Fruit fly (Drosophila melanogaster) whole organism, prepupa: ENCODE data around the gene unc-119.
A peak's percentile ranks its signal among the peaks of the same experiment; 100 is the strongest.

Experiments used
- CG34406 ChIP-seq: fragments of 200-800 bp; sonication (Bioruptor generic); optimal IDR thresholded peaks from 3 replicates; lab custom pipeline; 2016; ENCODE audit warnings: missing biosample characterization, missing genetic modification characterization
- CG3919 ChIP-seq: fragments of 200-800 bp; sonication (Bioruptor generic); optimal IDR thresholded peaks from 3 replicates; lab custom pipeline; 2016; ENCODE audit warnings: missing biosample characterization, missing genetic modification characterization
- CG6276 ChIP-seq: fragments of 200-800 bp; sonication (Bioruptor generic); optimal IDR thresholded peaks from 2 replicates; lab custom pipeline; 2017; ENCODE audit warnings: missing biosample characterization, mild to moderate bottlenecking, missing genetic modification characterization
- CG8119 ChIP-seq: fragments of 200-800 bp; sonication (Bioruptor generic); IDR thresholded peaks from 3 replicates; pipeline ENCODE4 v1.3.6; 2022; ENCODE audit warnings: missing biosample characterization, missing genetic modification characterization
- CG8319 ChIP-seq: fragments of 200-800 bp; sonication (Bioruptor generic); optimal IDR thresholded peaks from 3 replicates; lab custom pipeline; 2016; ENCODE audit warnings: missing biosample characterization, missing genetic modification characterization
- Hr38 ChIP-seq: sonication (Bioruptor generic); optimal IDR thresholded peaks from 2 replicates; lab custom pipeline; 2016; ENCODE audit warnings: missing biosample characterization, missing genetic modification characterization
- dac ChIP-seq: fragments of 200-800 bp; sonication (Bioruptor generic); optimal IDR thresholded peaks from 2 replicates; lab custom pipeline; 2017; ENCODE audit warnings: missing biosample characterization, mild to moderate bottlenecking, missing genetic modification characterization
- salr ChIP-seq, 2 experiments: fragments of 200-800 bp; sonication (Bioruptor generic); optimal IDR thresholded peaks; 3 replicates each; lab custom pipeline; 2016 to 2018; ENCODE audit warnings: missing biosample characterization in 2 of 2, missing genetic modification characterization in 2 of 2, mild to moderate bottlenecking in 1 of 2
- ss ChIP-seq, 2 experiments: fragments of 200-800 bp; sonication (Bioruptor generic); optimal IDR thresholded peaks; 2 replicates in 1 of 2; 3 replicates in 1 of 2; lab custom pipeline; 2017 to 2018; ENCODE audit warnings: mild to moderate bottlenecking in 2 of 2, missing biosample characterization in 2 of 2, missing genetic modification characterization in 2 of 2, moderate library complexity in 1 of 2

unc-119 gene

DNA sequence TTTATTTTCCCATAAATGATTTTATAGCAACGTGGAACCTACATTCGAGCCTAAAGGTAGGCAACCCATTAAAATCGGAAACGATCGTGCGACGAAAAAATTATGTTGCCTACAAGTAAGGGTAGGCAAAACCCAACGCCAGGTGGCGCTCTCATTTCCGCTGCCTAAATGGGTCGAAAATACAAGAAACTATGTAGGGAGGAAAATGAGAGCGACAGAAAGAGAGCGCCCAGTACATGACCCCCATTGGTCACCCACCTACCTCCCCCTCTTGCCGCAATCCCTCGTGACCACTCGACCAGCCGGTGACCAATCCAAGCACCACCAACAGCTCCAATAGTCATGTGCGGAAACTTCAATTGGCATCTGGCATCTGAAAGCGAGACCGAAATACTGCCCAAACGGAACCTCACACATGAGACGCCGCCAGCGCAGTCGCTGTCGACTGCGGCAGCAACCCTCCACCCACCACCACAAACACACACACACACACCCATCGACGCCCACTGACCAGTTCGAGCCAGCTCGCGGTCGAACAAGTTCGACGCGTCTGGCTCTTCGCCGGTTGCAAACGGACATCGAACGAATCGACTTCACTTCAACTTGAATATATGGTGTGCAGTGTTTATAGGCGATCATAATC lies 49.0 kb downstream of the unc-119 start (continued):
- TF ChIP-seq Hr38 (GFP tag; lab: Kevin White, UChicago) (no peak), CG8119 (GFP tag; lab: Robert Waterston, UW) (no peak), CG34406 (GFP tag; lab: Kevin White, UChicago) (peak; percentile 73), CG8319 (GFP tag; lab: Kevin White, UChicago) (peak; percentile 63), CG3919 (GFP tag; lab: Kevin White, UChicago) (peak; percentile 84), CG6276 (GFP tag; lab: Kevin White, UChicago) (peak; percentile 14), salr (GFP tag; optimal IDR thresholded peaks at IDR 0.05; lab: Kevin White, UChicago) (peak in 1 of 2 experiments; percentile 87), ss (GFP tag; optimal IDR thresholded peaks at IDR 0.05; lab: Kevin White, UChicago) (peak; percentile 30 to 70), dac (peak; percentile 85)
